Worm (Caenorhabditis elegans): Measurements from ENCODE around the gene efa-6.

The efa-6 gene

ce11 chrIV:12583181-12583580 lies 31.3 kb downstream of the efa-6 start:
- TF ChIP-seq elt-4 (tag; optimal IDR thresholded peaks at IDR 0.05) (no peak), ceh-48 (tag; optimal IDR thresholded peaks at IDR 0.05) (no peak), ceh-9 (tag; optimal IDR thresholded peaks at IDR 0.05) (no peak), unc-42 (tag; optimal IDR thresholded peaks at IDR 0.05) (peak; percentile 60), hlh-8 (tag; optimal IDR thresholded peaks at IDR 0.05) (no peak), rnt-1 (tag; optimal IDR thresholded peaks at IDR 0.05) (no peak), ceh-31 (tag; optimal IDR thresholded peaks at IDR 0.05) (peak; percentile 21), ceh-34 (tag; optimal IDR thresholded peaks at IDR 0.05) (no peak)

DNA sequence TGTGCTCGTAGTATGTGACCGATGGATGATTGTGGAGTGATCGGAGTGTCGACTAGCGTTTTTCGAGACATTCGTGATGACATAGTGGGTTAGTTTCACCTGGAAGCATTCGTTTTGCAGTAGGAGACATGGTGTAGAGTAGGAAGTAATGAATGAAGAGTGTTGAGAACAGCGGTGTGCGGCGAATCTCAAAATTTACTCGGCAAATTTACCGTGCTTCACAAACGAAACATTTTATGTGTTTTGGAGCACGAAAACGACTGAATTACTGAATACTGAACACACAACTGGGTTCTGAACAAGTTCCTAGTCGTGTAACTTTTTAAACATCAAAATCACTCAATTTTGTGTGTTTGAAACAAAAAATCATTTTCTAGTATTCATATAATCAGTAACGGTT lies 33.5 kb downstream of the efa-6 start, which contains the start of gene K08E7.6:
TSS of gene K08E7.6 (minus strand) at position 101 of the 400 bp plus-strand sequence.
- TF ChIP-seq pha-4 (tag; optimal IDR thresholded peaks at IDR 0.05) (no peak), ztf-16 (tag; optimal IDR thresholded peaks at IDR 0.05) (no peak), ceh-6 (GFP tag; optimal IDR thresholded peaks at IDR 0.05) (no peak), ceh-24 (tag; optimal IDR thresholded peaks at IDR 0.05) (no peak), tbx-2 (tag; optimal IDR thresholded peaks at IDR 0.05) (no peak), hlh-30 (tag; optimal IDR thresholded peaks at IDR 0.05; ENCODE audit: insufficient read depth) (no peak)

DNA sequence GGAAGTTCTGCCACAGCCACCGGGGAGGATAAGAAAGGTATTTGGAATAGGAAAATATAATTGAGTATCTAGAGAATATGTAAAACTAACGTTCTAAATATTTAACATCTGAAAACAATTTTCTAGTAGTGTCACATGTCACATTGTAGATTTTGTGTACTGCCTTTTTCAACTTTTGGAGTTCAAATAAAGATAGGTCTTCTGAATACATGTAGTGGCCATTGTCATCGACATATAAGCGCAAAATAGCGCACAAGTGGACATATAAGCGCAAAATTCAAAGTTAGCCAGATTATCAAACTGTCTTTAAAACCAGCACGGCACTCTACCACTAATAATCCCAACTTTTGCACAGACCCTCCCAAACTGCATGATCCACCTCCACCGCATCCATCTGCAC lies 40.3 kb downstream of the efa-6 start:
- TF ChIP-seq pros-1 (tag; optimal IDR thresholded peaks at IDR 0.05) (no peak), C38D4.7 (GFP tag; optimal IDR thresholded peaks at IDR 0.05) (no peak), pha-2 (tag; optimal IDR thresholded peaks at IDR 0.05) (no peak), ref-2 (tag; optimal IDR thresholded peaks at IDR 0.05) (no peak), rnt-1 (tag; optimal IDR thresholded peaks at IDR 0.05) (no peak), madf-2 (tag; optimal IDR thresholded peaks at IDR 0.05) (no peak), unc-86 (tag; optimal IDR thresholded peaks at IDR 0.05) (no peak), npax-4 (tag; optimal IDR thresholded peaks at IDR 0.05) (no peak), hlh-13 (GFP tag; optimal IDR thresholded peaks at IDR 0.05) (no peak), dmd-4 (tag; optimal IDR thresholded peaks at IDR 0.05; ENCODE audit: borderline replicate concordance) (no peak), unc-42 (tag; optimal IDR thresholded peaks at IDR 0.05) (no peak), K09A11.1 (tag; optimal IDR thresholded peaks at IDR 0.05; ENCODE audit: insufficient read depth) (no peak), ceh-34 (tag; optimal IDR thresholded peaks at IDR 0.05) (no peak), Y22D7AL.16 (tag; optimal IDR thresholded peaks at IDR 0.05) (no peak)

DNA sequence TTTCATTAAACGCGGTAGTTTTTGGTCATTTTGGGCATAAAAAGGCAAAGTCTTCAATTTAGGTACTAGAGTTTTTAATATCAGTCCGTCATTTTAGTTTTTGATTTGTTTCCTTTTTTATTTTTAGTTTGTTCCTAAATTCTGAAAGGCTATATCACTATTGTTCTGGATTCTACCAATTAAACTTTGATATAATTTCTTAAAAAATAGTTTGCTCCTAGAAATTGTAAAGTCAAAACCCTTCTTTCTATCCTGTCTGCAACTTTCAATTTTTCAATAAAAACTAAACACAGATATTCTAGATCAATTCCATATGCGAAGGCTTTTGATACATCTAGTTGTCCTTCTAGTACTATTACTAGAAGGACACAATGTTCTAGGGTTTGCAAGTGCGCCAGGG lies 41.5 kb downstream of the efa-6 start, which contains the start of gene K08E7.5:
TSS of gene K08E7.5 (plus strand) at position 301 of the 400 bp plus-strand sequence.
- TF ChIP-seq K09A11.1 (tag; optimal IDR thresholded peaks at IDR 0.05; ENCODE audit: insufficient read depth) (no peak), ceh-18 (tag; optimal IDR thresholded peaks at IDR 0.05) (no peak), ceh-22 (tag; optimal IDR thresholded peaks at IDR 0.05) (no peak), ahr-1 (tag; optimal IDR thresholded peaks at IDR 0.05) (no peak), ceh-24 (tag; optimal IDR thresholded peaks at IDR 0.05) (no peak), unc-3 (GFP tag; conservative IDR thresholded peaks at IDR 0.05) (no peak), unc-3 (tag; optimal IDR thresholded peaks at IDR 0.05) (no peak), elt-4 (tag; optimal IDR thresholded peaks at IDR 0.05) (no peak), ztf-16 (tag; optimal IDR thresholded peaks at IDR 0.05) (no peak), pat-9 (tag; optimal IDR thresholded peaks at IDR 0.05) (no peak), pha-2 (tag; optimal IDR thresholded peaks at IDR 0.05) (no peak), nhr-11 (tag; optimal IDR thresholded peaks at IDR 0.05) (no peak), ceh-9 (tag; optimal IDR thresholded peaks at IDR 0.05) (no peak), nhr-232 (tag; optimal IDR thresholded peaks at IDR 0.05) (no peak)

- TF ChIP-seq tbx-2 (tag; optimal IDR thresholded peaks at IDR 0.05) (no peak), pqm-1 (tag; optimal IDR thresholded peaks at IDR 0.05) (no peak), ceh-24 (tag; optimal IDR thresholded peaks at IDR 0.05) (no peak), dve-1 (tag; optimal IDR thresholded peaks at IDR 0.05) (no peak), hlh-30 (tag; optimal IDR thresholded peaks at IDR 0.05; ENCODE audit: insufficient read depth) (no peak), lim-6 (tag; optimal IDR thresholded peaks at IDR 0.05) (no peak), che-1 (tag; optimal IDR thresholded peaks at IDR 0.05) (no peak), unc-86 (tag; optimal IDR thresholded peaks at IDR 0.05) (no peak), ztf-16 (tag; optimal IDR thresholded peaks at IDR 0.05) (no peak), rnt-1 (tag; optimal IDR thresholded peaks at IDR 0.05) (no peak), madf-2 (tag; optimal IDR thresholded peaks at IDR 0.05) (no peak), ama-1 (optimal IDR thresholded peaks at IDR 0.05) (no peak), ceh-19 (GFP tag; optimal IDR thresholded peaks at IDR 0.05) (no peak), K09A11.1 (tag; optimal IDR thresholded peaks at IDR 0.05; ENCODE audit: insufficient read depth) (no peak), ceh-6 (GFP tag; optimal IDR thresholded peaks at IDR 0.05) (no peak), ref-2 (tag; optimal IDR thresholded peaks at IDR 0.05) (no peak), fax-1 (tag; optimal IDR thresholded peaks at IDR 0.05) (no peak), ceh-34 (tag; optimal IDR thresholded peaks at IDR 0.05) (no peak), ceh-2 (tag; optimal IDR thresholded peaks at IDR 0.05) (no peak), pat-9 (tag; optimal IDR thresholded peaks at IDR 0.05) (no peak)
These were observed 43.5 kb downstream of the efa-6 start, which contains the start of gene K08E7.4 for ce11 chrIV:12571047-12571446. TSS of gene K08E7.4 (minus strand) at chrIV:12571147.

Measured in whole organism, late embryonic.